Fruit fly (Drosophila melanogaster) whole organism, embryonic: Measurements from ENCODE around the gene CG6034.
A peak's percentile ranks its signal among the peaks of the same experiment; 100 is the strongest.

Source experiments
- BEAF-32 ChIP-seq: fragments of 200-800 bp; sonication (Bioruptor generic); optimal IDR thresholded peaks from 3 replicates; lab custom pipeline; 2017; ENCODE audit warnings: missing biosample characterization, missing genetic modification characterization, mild to moderate bottlenecking, moderate library complexity, missing genetic modification reagents
- Bdp1 ChIP-seq: fragments of 200-800 bp; sonication (Bioruptor generic); optimal IDR thresholded peaks from 3 replicates; lab custom pipeline; 2016; ENCODE audit warnings: missing biosample characterization, missing genetic modification characterization
- BtbVII ChIP-seq: fragments of 200-800 bp; sonication (Bioruptor generic); optimal IDR thresholded peaks from 3 replicates; lab custom pipeline; 2017; ENCODE audit warnings: missing biosample characterization, mild to moderate bottlenecking, missing genetic modification characterization
- CG10267 ChIP-seq: fragments of 200-800 bp; sonication (Bioruptor generic); optimal IDR thresholded peaks from 2 replicates; lab custom pipeline; 2018; ENCODE audit warnings: missing biosample characterization, mild to moderate bottlenecking, missing genetic modification characterization, moderate library complexity
- CG12659 ChIP-seq: fragments of 200-800 bp; sonication (Bioruptor generic); optimal IDR thresholded peaks from 3 replicates; lab custom pipeline; 2017; ENCODE audit warnings: mild to moderate bottlenecking, missing biosample characterization, missing genetic modification reagents, missing genetic modification characterization
- CG16815 ChIP-seq: fragments of 200-800 bp; sonication (Bioruptor generic); optimal IDR thresholded peaks from 3 replicates; lab custom pipeline; 2017; ENCODE audit warnings: missing biosample characterization, mild to moderate bottlenecking, missing genetic modification characterization
- CG17359 ChIP-seq: fragments of 200-800 bp; sonication (Bioruptor generic); optimal IDR thresholded peaks from 3 replicates; lab custom pipeline; 2018; ENCODE audit warnings: missing biosample characterization, mild to moderate bottlenecking, missing genetic modification characterization, moderate library complexity
- CG17361 ChIP-seq: fragments of 200-800 bp; sonication (Bioruptor generic); IDR thresholded peaks from 3 replicates; pipeline ENCODE4 v1.3.6; 2022; ENCODE audit warnings: missing biosample characterization, missing genetic modification characterization
- CG17912 ChIP-seq: fragments of 200-800 bp; sonication (Bioruptor generic); optimal IDR thresholded peaks from 2 replicates; lab custom pipeline; 2018; ENCODE audit warnings: missing biosample characterization, mild to moderate bottlenecking, missing genetic modification characterization
- CG1792 ChIP-seq: fragments of 200-800 bp; sonication (Bioruptor generic); optimal IDR thresholded peaks from 2 replicates; lab custom pipeline; 2016; ENCODE audit warnings: missing biosample characterization, missing genetic modification characterization
- CG30403 ChIP-seq: fragments of 200-800 bp; sonication (Bioruptor generic); optimal IDR thresholded peaks from 3 replicates; lab custom pipeline; 2016; ENCODE audit warnings: missing biosample characterization, missing genetic modification characterization
- CG3995 ChIP-seq: fragments of 200-800 bp; sonication (Bioruptor generic); optimal IDR thresholded peaks from 3 replicates; lab custom pipeline; 2016; ENCODE audit warnings: missing biosample characterization, missing genetic modification characterization
- CG42726 ChIP-seq: fragments of 200-800 bp; sonication (Bioruptor generic); IDR thresholded peaks from 2 replicates; pipeline ENCODE4 v1.3.6; 2022; ENCODE audit warnings: missing biosample characterization, missing genetic modification characterization; ENCODE audit not compliant: partially characterized antibody
- CG4282 ChIP-seq: fragments of 200-800 bp; sonication (Bioruptor generic); optimal IDR thresholded peaks from 2 replicates; lab custom pipeline; 2016; ENCODE audit warnings: missing biosample characterization, missing genetic modification characterization
- CG4404 ChIP-seq: fragments of 200-800 bp; sonication (Bioruptor generic); IDR thresholded peaks from 2 replicates; pipeline ENCODE4 v1.3.6; 2022; ENCODE audit warnings: missing biosample characterization, missing genetic modification characterization
- CG6272 ChIP-seq: fragments of 200-800 bp; sonication (Bioruptor generic); IDR thresholded peaks from 2 replicates; pipeline ENCODE4 v1.3.6; 2022; ENCODE audit warnings: missing biosample characterization, missing genetic modification characterization
- CG6689 ChIP-seq: fragments of 200-800 bp; sonication (Bioruptor generic); IDR thresholded peaks from 2 replicates; pipeline ENCODE4 v1.3.6; 2022; ENCODE audit warnings: missing biosample characterization, missing genetic modification characterization
- CG7556 ChIP-seq: fragments of 200-800 bp; sonication (Bioruptor generic); optimal IDR thresholded peaks from 2 replicates; lab custom pipeline; 2017; ENCODE audit warnings: missing biosample characterization, mild to moderate bottlenecking, missing genetic modification characterization
- CG7745 ChIP-seq: fragments of 200-800 bp; sonication (Bioruptor generic); optimal IDR thresholded peaks from 2 replicates; lab custom pipeline; 2018; ENCODE audit warnings: missing biosample characterization, mild to moderate bottlenecking, missing genetic modification characterization, moderate library complexity
- CG7786 ChIP-seq: fragments of 200-800 bp; sonication (Bioruptor generic); optimal IDR thresholded peaks from 2 replicates; lab custom pipeline; 2016; ENCODE audit warnings: missing biosample characterization, missing genetic modification characterization
- CG7928 ChIP-seq: fragments of 200-800 bp; sonication (Bioruptor generic); optimal IDR thresholded peaks from 2 replicates; lab custom pipeline; 2017; ENCODE audit warnings: missing biosample characterization, mild to moderate bottlenecking, missing genetic modification characterization
- CG9437 ChIP-seq: fragments of 200-800 bp; sonication (Bioruptor generic); optimal IDR thresholded peaks from 2 replicates; lab custom pipeline; 2018; ENCODE audit warnings: missing biosample characterization, mild to moderate bottlenecking, missing genetic modification characterization
- CG9932 ChIP-seq: fragments of 200-800 bp; sonication (Bioruptor generic); IDR thresholded peaks from 2 replicates; pipeline ENCODE4 v1.3.6; 2022; ENCODE audit warnings: missing biosample characterization, missing genetic modification characterization
- D19B ChIP-seq: fragments of 200-800 bp; sonication (Bioruptor generic); optimal IDR thresholded peaks from 2 replicates; lab custom pipeline; 2017; ENCODE audit warnings: missing biosample characterization, mild to moderate bottlenecking, missing genetic modification characterization
- Dip3 ChIP-seq: fragments of 200-800 bp; sonication (Bioruptor generic); optimal IDR thresholded peaks from 3 replicates; lab custom pipeline; 2016; ENCODE audit warnings: missing biosample characterization, missing genetic modification characterization
- H15 ChIP-seq: fragments of 200-800 bp; sonication (Bioruptor generic); IDR thresholded peaks from 3 replicates; pipeline ENCODE4 v1.3.6; 2022; ENCODE audit warnings: missing biosample characterization, missing genetic modification characterization
- Jarid2 ChIP-seq: fragments of 200-800 bp; sonication (Bioruptor generic); optimal IDR thresholded peaks from 3 replicates; lab custom pipeline; 2017; ENCODE audit warnings: mild to moderate bottlenecking, missing biosample characterization, missing genetic modification reagents, missing genetic modification characterization
- Mad ChIP-seq: fragments of 200-800 bp; sonication (Bioruptor generic); optimal IDR thresholded peaks from 2 replicates; lab custom pipeline; 2016; ENCODE audit warnings: missing biosample characterization, missing genetic modification characterization
- Mes4 ChIP-seq: fragments of 200-800 bp; sonication (Bioruptor generic); optimal IDR thresholded peaks from 2 replicates; lab custom pipeline; 2016; ENCODE audit warnings: missing biosample characterization, missing genetic modification characterization
- YL-1 ChIP-seq: fragments of 200-800 bp; sonication (Bioruptor generic); optimal IDR thresholded peaks from 3 replicates; lab custom pipeline; 2017; ENCODE audit warnings: missing biosample characterization, mild to moderate bottlenecking, missing genetic modification characterization
- amos ChIP-seq: fragments of 200-800 bp; sonication (Bioruptor generic); IDR thresholded peaks from 2 replicates; pipeline ENCODE4 v1.3.6; 2022; ENCODE audit warnings: missing biosample characterization, missing genetic modification characterization; ENCODE audit not compliant: partially characterized antibody
- chm ChIP-seq: fragments of 200-800 bp; sonication (Bioruptor generic); IDR thresholded peaks from 2 replicates; pipeline ENCODE4 v1.3.6; 2022; ENCODE audit warnings: missing biosample characterization, missing genetic modification characterization
- ci ChIP-seq: fragments of 200-800 bp; sonication (Bioruptor generic); IDR thresholded peaks from 3 replicates; pipeline ENCODE4 v1.3.6; 2022; ENCODE audit warnings: missing biosample characterization, missing genetic modification characterization
- crc ChIP-seq: fragments of 200-800 bp; sonication (Bioruptor generic); optimal IDR thresholded peaks from 2 replicates; lab custom pipeline; 2016; ENCODE audit warnings: missing biosample characterization, missing genetic modification characterization
- dmrt99B ChIP-seq: fragments of 200-800 bp; sonication (Bioruptor generic); optimal IDR thresholded peaks from 2 replicates; lab custom pipeline; 2018; ENCODE audit warnings: missing biosample characterization, mild to moderate bottlenecking, missing genetic modification characterization, moderate library complexity
- exex ChIP-seq: fragments of 200-800 bp; sonication (Bioruptor generic); optimal IDR thresholded peaks from 4 replicates; lab custom pipeline; 2018; ENCODE audit warnings: missing biosample characterization, mild to moderate bottlenecking, missing genetic modification characterization, moderate library complexity
- hbn ChIP-seq: fragments of 200-800 bp; sonication (Bioruptor generic); IDR thresholded peaks from 2 replicates; pipeline ENCODE4 v1.3.6; 2022; ENCODE audit warnings: missing biosample characterization, missing genetic modification characterization; ENCODE audit not compliant: partially characterized antibody
- nmo ChIP-seq: fragments of 200-800 bp; sonication (Bioruptor generic); optimal IDR thresholded peaks from 2 replicates; lab custom pipeline; 2018; ENCODE audit warnings: missing biosample characterization, mild to moderate bottlenecking, missing genetic modification characterization, moderate library complexity
- org-1 ChIP-seq: fragments of 200-800 bp; sonication (Bioruptor generic); optimal IDR thresholded peaks from 2 replicates; lab custom pipeline; 2017; ENCODE audit warnings: missing biosample characterization, missing genetic modification characterization
- peb ChIP-seq: fragments of 200-800 bp; sonication (Bioruptor generic); IDR thresholded peaks from 2 replicates; pipeline ENCODE4 v1.3.6; 2022; ENCODE audit warnings: missing biosample characterization, missing genetic modification characterization
- sc ChIP-seq, 3 experiments: fragments of >200 bp in 2 of 3; fragments of 200-800 bp in 1 of 3; sonication (Bioruptor generic) in 1 of 3; optimal IDR thresholded peaks; 2 replicates in 2 of 3; 3 replicates in 1 of 3; lab custom pipeline; 2017; ENCODE audit warnings: mild to moderate bottlenecking in 1 of 3, missing biosample characterization in 1 of 3, missing genetic modification characterization in 1 of 3, missing genetic modification reagents in 1 of 3
- sima ChIP-seq: fragments of 200-800 bp; sonication (Bioruptor generic); optimal IDR thresholded peaks from 2 replicates; lab custom pipeline; 2016; ENCODE audit warnings: missing biosample characterization, missing genetic modification characterization
- sug ChIP-seq: fragments of 200-800 bp; optimal IDR thresholded peaks from 2 replicates; lab custom pipeline; 2019; ENCODE audit warnings: missing biosample characterization, mild to moderate bottlenecking, missing genetic modification characterization, moderate library complexity
- twi ChIP-seq: fragments of 200-800 bp; optimal IDR thresholded peaks from 2 replicates; lab custom pipeline; 2019; ENCODE audit warnings: missing biosample characterization, mild to moderate bottlenecking, missing genetic modification characterization, moderate library complexity
- usp ChIP-seq: fragments of >200 bp; optimal IDR thresholded peaks from 2 replicates; lab custom pipeline; 2017; ENCODE audit warnings: missing biosample characterization, missing genetic modification characterization

The CG6034 gene

DNA sequence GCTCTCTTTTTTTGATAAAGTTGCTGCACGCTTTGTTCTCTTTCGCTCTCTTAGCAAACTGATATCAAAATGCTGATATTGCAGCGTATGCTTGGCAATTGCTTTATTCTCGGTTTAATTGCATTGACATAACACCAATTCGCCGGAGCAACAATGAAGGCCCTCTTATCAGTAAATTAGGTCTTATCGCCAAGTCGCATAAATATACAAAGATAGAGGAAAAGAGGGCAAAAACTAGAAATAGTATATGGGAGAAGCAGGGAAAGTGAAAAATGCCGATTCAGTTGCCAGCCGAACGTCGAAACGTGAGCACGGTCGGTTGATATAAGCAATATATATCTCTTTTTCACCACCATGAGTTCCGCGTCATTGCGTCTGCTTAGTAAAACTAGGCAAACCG is 6.2 kb downstream of the CG6034 start, which contains the start of gene CG7460 (continued):
- TF ChIP-seq CG4404 (GFP tag; lab: Robert Waterston, UW) (no peak), CG17912 (GFP tag; lab: Kevin White, UChicago) (peak; percentile 50), YL-1 (GFP tag; lab: Kevin White, UChicago) (no peak), CG16815 (no peak), CG3995 (GFP tag; lab: Kevin White, UChicago) (no peak), crc (no peak), CG17361 (no peak), CG4282 (no peak), org-1 (GFP tag; lab: Kevin White, UChicago) (no peak), nmo (GFP tag; lab: Kevin White, UChicago) (no peak), CG7556 (GFP tag; lab: Kevin White, UChicago) (no peak), sima (GFP tag; lab: Kevin White, UChicago) (no peak), D19B (GFP tag; lab: Kevin White, UChicago) (no peak), ci (GFP tag; lab: Robert Waterston, UW) (peak; percentile 56; the same call in 2 of the 3 replicates), BtbVII (GFP tag; lab: Kevin White, UChicago) (peak; percentile 31), CG6689 (no peak), Jarid2 (GFP tag; lab: Kevin White, UChicago) (peak; percentile 87), Dip3 (GFP tag; lab: Kevin White, UChicago) (no peak), twi (tag; lab: Kevin White, UChicago) (no peak), sug (tag; lab: Kevin White, UChicago) (peak; percentile 51), Mes4 (GFP tag; lab: Kevin White, UChicago) (no peak), BEAF-32 (GFP tag; lab: Kevin White, UChicago) (no peak), CG12659 (no peak), hbn (GFP tag; lab: Robert Waterston, UW) (no peak), dmrt99B (no peak), CG7928 (no peak), Bdp1 (no peak), CG1792 (GFP tag; lab: Kevin White, UChicago) (no peak), sc (optimal IDR thresholded peaks at IDR 0.05; lab: Kevin White, UChicago) (no peak), sc (GFP tag; optimal IDR thresholded peaks at IDR 0.05; lab: Kevin White, UChicago) (no peak), usp (GFP tag; lab: Kevin White, UChicago) (no peak), peb (no peak), amos (GFP tag; lab: Robert Waterston, UW) (no peak), CG42726 (no peak), CG9932 (GFP tag; lab: Robert Waterston, UW) (no peak), CG6272 (GFP tag; lab: Robert Waterston, UW) (no peak), CG10267 (no peak), Mad (GFP tag; lab: Kevin White, UChicago) (no peak), CG7745 (tag; lab: Kevin White, UChicago) (no peak), CG17359 (peak; percentile 34), chm (no peak), CG9437 (GFP tag; lab: Kevin White, UChicago) (no peak), H15 (GFP tag; lab: Robert Waterston, UW) (no peak), CG7786 (no peak), CG30403 (no peak), exex (tag; lab: Kevin White, UChicago) (peak; percentile 84)
